Worm (Caenorhabditis elegans): ENCODE results near the gene Y6E2A.4.

Y6E2A.4 gene

ce11 chrV:15719570-15719969, 3.0 kb upstream of the Y6E2A.4 start, which contains the start of gene Y6E2A.7:
TSS of gene Y6E2A.7 (plus strand) at chrV:15719870.
- TF ChIP-seq elt-1 (tag; optimal IDR thresholded peaks at IDR 0.05) (no peak), ztf-4 (tag; optimal IDR thresholded peaks at IDR 0.05) (no peak), lin-39 (tag; optimal IDR thresholded peaks at IDR 0.05) (no peak), crh-2 (tag; optimal IDR thresholded peaks at IDR 0.05) (no peak), ZK546.5 (tag; optimal IDR thresholded peaks at IDR 0.05) (no peak), blmp-1 (tag; optimal IDR thresholded peaks at IDR 0.05; ENCODE audit: insufficient read depth) (no peak), lin-11 (tag; optimal IDR thresholded peaks at IDR 0.05) (no peak), mdl-1 (tag; optimal IDR thresholded peaks at IDR 0.05) (no peak), nhr-10 (tag; optimal IDR thresholded peaks at IDR 0.05) (no peak), nhr-11 (tag; optimal IDR thresholded peaks at IDR 0.05) (no peak), nhr-25 (tag; optimal IDR thresholded peaks at IDR 0.05) (no peak), zag-1 (tag; optimal IDR thresholded peaks at IDR 0.05) (no peak), unc-55 (GFP tag; optimal IDR thresholded peaks at IDR 0.05) (no peak), aly-2 (tag; optimal IDR thresholded peaks at IDR 0.05) (no peak), egl-27 (tag; optimal IDR thresholded peaks at IDR 0.05) (no peak), F13H6.1 (tag; optimal IDR thresholded peaks at IDR 0.05) (no peak)

- TF ChIP-seq alr-1 (tag; optimal IDR thresholded peaks at IDR 0.05) = no peak
- no peak for TF ChIP-seq sma-9 (GFP tag; optimal IDR thresholded peaks at IDR 0.05)
- no peak for TF ChIP-seq sma-9 (tag; optimal IDR thresholded peaks at IDR 0.05)
- no peak for TF ChIP-seq ZK546.5 (tag; optimal IDR thresholded peaks at IDR 0.05)
- TF ChIP-seq nhr-237 (tag; optimal IDR thresholded peaks at IDR 0.05) = no peak
- TF ChIP-seq ama-1 (optimal IDR thresholded peaks at IDR 0.05) = no peak
- no peak for TF ChIP-seq elt-1 (tag; optimal IDR thresholded peaks at IDR 0.05)
- TF ChIP-seq nhr-77 (tag; optimal IDR thresholded peaks at IDR 0.05) = no peak
- TF ChIP-seq ztf-4 (tag; optimal IDR thresholded peaks at IDR 0.05) = no peak
- TF ChIP-seq egl-27 (tag; optimal IDR thresholded peaks at IDR 0.05) = no peak
- TF ChIP-seq ztf-1 (GFP tag; conservative IDR thresholded peaks at IDR 0.05) = no peak
- no peak for TF ChIP-seq elt-3 (tag; optimal IDR thresholded peaks at IDR 0.05)
- TF ChIP-seq nhr-21 (tag; optimal IDR thresholded peaks at IDR 0.05) = no peak
- no peak for TF ChIP-seq mdl-1 (tag; optimal IDR thresholded peaks at IDR 0.05)
- no peak for TF ChIP-seq mab-5 (tag; optimal IDR thresholded peaks at IDR 0.05)
- no peak for TF ChIP-seq ceh-82 (tag; optimal IDR thresholded peaks at IDR 0.05)
- TF ChIP-seq lin-13 (GFP tag; optimal IDR thresholded peaks at IDR 0.05) = no peak
- TF ChIP-seq lin-11 (tag; optimal IDR thresholded peaks at IDR 0.05) = no peak
Measured at ce11 chrV:15718562-15718961, 2.0 kb upstream of the Y6E2A.4 start, which contains the start of gene Y6E2A.5. TSS of gene Y6E2A.5 (minus strand) at chrV:15718662.

- no peak for TF ChIP-seq lin-11 (tag; optimal IDR thresholded peaks at IDR 0.05)
- no peak for TF ChIP-seq R02D3.7 (tag; optimal IDR thresholded peaks at IDR 0.05)
- TF ChIP-seq C34F6.9 (tag; optimal IDR thresholded peaks at IDR 0.05) = no peak
- TF ChIP-seq mab-5 (tag; optimal IDR thresholded peaks at IDR 0.05) = no peak
- no peak for TF ChIP-seq mdl-1 (tag; optimal IDR thresholded peaks at IDR 0.05)
- no peak for TF ChIP-seq nhr-25 (tag; optimal IDR thresholded peaks at IDR 0.05)
- no peak for TF ChIP-seq ZK546.5 (tag; optimal IDR thresholded peaks at IDR 0.05)
- TF ChIP-seq lin-39 (tag; optimal IDR thresholded peaks at IDR 0.05) = no peak
- no peak for TF ChIP-seq unc-39 (tag; optimal IDR thresholded peaks at IDR 0.05)
- no peak for TF ChIP-seq sma-9 (GFP tag; optimal IDR thresholded peaks at IDR 0.05)
- TF ChIP-seq sma-9 (tag; optimal IDR thresholded peaks at IDR 0.05) = no peak
- TF ChIP-seq fos-1 (tag; optimal IDR thresholded peaks at IDR 0.05) = no peak
- no peak for TF ChIP-seq nhr-10 (tag; optimal IDR thresholded peaks at IDR 0.05)
- no peak for TF ChIP-seq nhr-11 (tag; optimal IDR thresholded peaks at IDR 0.05)
- no peak for TF ChIP-seq mbf-1 (tag; optimal IDR thresholded peaks at IDR 0.05)
- no peak for TF ChIP-seq sem-4 (tag; optimal IDR thresholded peaks at IDR 0.05)
- TF ChIP-seq ztf-4 (tag; optimal IDR thresholded peaks at IDR 0.05) = no peak
- TF ChIP-seq Y55F3AM.14 (GFP tag; optimal IDR thresholded peaks at IDR 0.05) = no peak
- no peak for TF ChIP-seq nhr-12 (tag; optimal IDR thresholded peaks at IDR 0.05)
- TF ChIP-seq zag-1 (tag; optimal IDR thresholded peaks at IDR 0.05) = no peak
Measured at ce11 chrV:15715636-15716035, 943 bp downstream of the Y6E2A.4 start.

ce11 chrV:15712385-15712784, 4.2 kb downstream of the Y6E2A.4 start:
- TF ChIP-seq alr-1 (tag; optimal IDR thresholded peaks at IDR 0.05) (no peak), nhr-129 (tag; optimal IDR thresholded peaks at IDR 0.05) (no peak), mbf-1 (tag; optimal IDR thresholded peaks at IDR 0.05) (no peak)

Measured in whole organism, L2 larva.